Worm (Caenorhabditis elegans): Measurements from ENCODE around the gene F32E10.9.

DNA sequence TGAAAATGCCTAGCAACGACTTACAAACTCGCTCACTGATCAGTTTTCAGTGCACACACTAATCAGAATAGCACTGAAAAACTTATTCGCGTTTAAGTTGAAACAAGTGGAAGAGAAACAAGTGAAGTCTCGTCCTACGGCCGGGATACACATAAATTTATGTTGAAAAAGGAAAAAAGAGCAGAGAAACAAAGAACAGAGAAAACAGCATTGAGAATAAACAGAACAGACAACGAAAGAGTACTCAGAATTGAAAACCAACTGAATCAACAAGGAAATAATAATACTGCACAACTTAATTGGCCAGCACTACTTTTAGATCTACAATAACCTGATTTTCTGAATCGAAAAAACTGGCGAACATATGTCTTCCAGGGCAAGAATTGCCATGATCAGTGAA lies 9.4 kb downstream of the F32E10.9 start, which contains the start of gene F49E8.6:
- TF ChIP-seq T22C8.4 (GFP tag; IDR thresholded peaks at IDR 0.05), result no peak
- TF ChIP-seq ref-1 (GFP tag; conservative IDR thresholded peaks at IDR 0.05), result no peak
- TF ChIP-seq ztf-23 (GFP tag; IDR thresholded peaks at IDR 0.05), result no peak
- TF ChIP-seq flt-1 (GFP tag; IDR thresholded peaks at IDR 0.05), result no peak
